Fruit fly (Drosophila melanogaster) whole organism, embryonic: ENCODE data around the gene mld.

ENCODE experiments used
- B-H1 ChIP-seq: fragments of 200-800 bp; sonication (Bioruptor generic); IDR thresholded peaks from 3 replicates; pipeline ENCODE4 v1.3.6; 2022; ENCODE audit warnings: missing biosample characterization, missing genetic modification characterization
- Blimp-1 ChIP-seq: fragments of 200-800 bp; sonication (Bioruptor generic); optimal IDR thresholded peaks from 3 replicates; lab custom pipeline; 2018; ENCODE audit warnings: missing biosample characterization, missing genetic modification characterization, mild to moderate bottlenecking, moderate library complexity, missing genetic modification reagents
- C15 ChIP-seq: fragments of 200-800 bp; sonication (Bioruptor generic); IDR thresholded peaks from 3 replicates; pipeline ENCODE4 v1.3.6; 2022; ENCODE audit warnings: missing biosample characterization, missing genetic modification characterization
- CG11723 ChIP-seq: fragments of 200-800 bp; sonication (Bioruptor generic); optimal IDR thresholded peaks from 2 replicates; lab custom pipeline; 2017; ENCODE audit warnings: missing biosample characterization, mild to moderate bottlenecking, missing genetic modification characterization
- CG12942 ChIP-seq: fragments of 200-800 bp; sonication (Bioruptor generic); optimal IDR thresholded peaks from 3 replicates; lab custom pipeline; 2016; ENCODE audit warnings: missing biosample characterization, missing genetic modification characterization
- CG13894 ChIP-seq: fragments of 200-800 bp; sonication (Bioruptor generic); optimal IDR thresholded peaks from 3 replicates; lab custom pipeline; 2018; ENCODE audit warnings: missing biosample characterization, mild to moderate bottlenecking, missing genetic modification characterization, moderate library complexity
- CG1603 ChIP-seq: fragments of 200-800 bp; sonication (Bioruptor generic); optimal IDR thresholded peaks from 2 replicates; lab custom pipeline; 2019; ENCODE audit warnings: missing biosample characterization, mild to moderate bottlenecking, missing genetic modification characterization, moderate library complexity
- CG1832 ChIP-seq: fragments of 200-800 bp; sonication (Bioruptor generic); optimal IDR thresholded peaks from 2 replicates; lab custom pipeline; 2017; ENCODE audit warnings: missing biosample characterization, mild to moderate bottlenecking, missing genetic modification characterization, inconsistent platforms
- CG2116 ChIP-seq: fragments of 200-800 bp; sonication (Bioruptor generic); optimal IDR thresholded peaks from 3 replicates; lab custom pipeline; 2018; ENCODE audit warnings: missing biosample characterization, mild to moderate bottlenecking, missing genetic modification characterization
- CG33213 ChIP-seq: fragments of 200-800 bp; sonication (Bioruptor generic); optimal IDR thresholded peaks from 3 replicates; lab custom pipeline; 2016; ENCODE audit warnings: missing biosample characterization, missing genetic modification characterization
- CG34224 ChIP-seq: fragments of 200-800 bp; sonication (Bioruptor generic); IDR thresholded peaks from 3 replicates; pipeline ENCODE4 v1.3.6; 2022; ENCODE audit warnings: missing biosample characterization, missing genetic modification characterization; ENCODE audit not compliant: partially characterized antibody
- CG34376 ChIP-seq: fragments of 200-800 bp; sonication (Bioruptor generic); optimal IDR thresholded peaks from 2 replicates; lab custom pipeline; 2018; ENCODE audit warnings: missing biosample characterization, mild to moderate bottlenecking, missing genetic modification characterization
- CG6175 ChIP-seq: fragments of 200-800 bp; sonication (Bioruptor generic); IDR thresholded peaks from 3 replicates; pipeline ENCODE4 v1.3.6; 2022; ENCODE audit warnings: missing biosample characterization, missing genetic modification characterization
- CG6272 ChIP-seq: fragments of 200-800 bp; sonication (Bioruptor generic); IDR thresholded peaks from 2 replicates; pipeline ENCODE4 v1.3.6; 2022; ENCODE audit warnings: missing biosample characterization, missing genetic modification characterization
- CG6791 ChIP-seq: fragments of 200-800 bp; sonication (Bioruptor generic); IDR thresholded peaks from 3 replicates; pipeline ENCODE4 v1.3.6; 2022; ENCODE audit warnings: missing biosample characterization, missing genetic modification characterization; ENCODE audit not compliant: partially characterized antibody
- CG7372 ChIP-seq: fragments of 200-800 bp; sonication (Bioruptor generic); IDR thresholded peaks from 2 replicates; pipeline ENCODE4 v1.3.6; 2022; ENCODE audit warnings: missing biosample characterization, missing genetic modification characterization
- CG8359 ChIP-seq: fragments of 200-800 bp; sonication (Bioruptor generic); optimal IDR thresholded peaks from 2 replicates; lab custom pipeline; 2017; ENCODE audit warnings: missing biosample characterization, mild to moderate bottlenecking, missing genetic modification characterization, borderline replicate concordance
- CG8478 ChIP-seq: fragments of >200 bp; optimal IDR thresholded peaks from 2 replicates; lab custom pipeline; 2018
- CG9932 ChIP-seq: fragments of 200-800 bp; sonication (Bioruptor generic); IDR thresholded peaks from 2 replicates; pipeline ENCODE4 v1.3.6; 2022; ENCODE audit warnings: missing biosample characterization, missing genetic modification characterization
- CTCF ChIP-seq: fragments of 200-800 bp; sonication (Bioruptor generic); optimal IDR thresholded peaks from 2 replicates; lab custom pipeline; 2017; ENCODE audit warnings: missing biosample characterization, mild to moderate bottlenecking, missing genetic modification characterization, moderate library complexity
- Dll ChIP-seq: fragments of 200-800 bp; sonication (Bioruptor generic); IDR thresholded peaks from 4 replicates; pipeline ENCODE4 v1.3.6; 2022; ENCODE audit warnings: missing biosample characterization, missing genetic modification characterization; ENCODE audit not compliant: partially characterized antibody
- HLH3B ChIP-seq: fragments of 200-800 bp; sonication (Bioruptor generic); IDR thresholded peaks from 2 replicates; pipeline ENCODE4 v1.3.6; 2022; ENCODE audit warnings: missing biosample characterization, missing genetic modification characterization
- MTF-1 ChIP-seq: fragments of 200-800 bp; sonication (Bioruptor generic); optimal IDR thresholded peaks from 2 replicates; lab custom pipeline; 2018; ENCODE audit warnings: missing biosample characterization, mild to moderate bottlenecking, missing genetic modification characterization, borderline replicate concordance
- Mrtf ChIP-seq: fragments of 200-800 bp; sonication (Bioruptor generic); IDR thresholded peaks from 3 replicates; pipeline ENCODE4 v1.3.6; 2022; ENCODE audit warnings: missing biosample characterization, missing genetic modification characterization
- NC2α ChIP-seq: fragments of 200-800 bp; sonication (Bioruptor generic); optimal IDR thresholded peaks from 2 replicates; lab custom pipeline; 2016; ENCODE audit warnings: missing biosample characterization, missing genetic modification characterization
- Oli ChIP-seq: fragments of 200-800 bp; sonication (Bioruptor generic); optimal IDR thresholded peaks from 2 replicates; lab custom pipeline; 2018; ENCODE audit warnings: missing biosample characterization, mild to moderate bottlenecking, missing genetic modification characterization, moderate library complexity
- Opbp ChIP-seq: fragments of 200-800 bp; sonication (Bioruptor generic); IDR thresholded peaks from 3 replicates; pipeline ENCODE4 v1.3.6; 2022; ENCODE audit warnings: missing biosample characterization, missing genetic modification characterization; ENCODE audit not compliant: partially characterized antibody
- Pdp1 ChIP-seq, 2 experiments: fragments of 200-800 bp; sonication (Bioruptor generic); optimal IDR thresholded peaks; 3 replicates each; lab custom pipeline; 2016; ENCODE audit warnings: missing biosample characterization in 2 of 2, missing genetic modification characterization in 2 of 2, mild to moderate bottlenecking in 1 of 2, moderate library complexity in 1 of 2
- Sry-δ ChIP-seq: fragments of 200-800 bp; sonication (Bioruptor generic); optimal IDR thresholded peaks from 2 replicates; lab custom pipeline; 2016; ENCODE audit warnings: missing biosample characterization, missing genetic modification characterization
- Stat92E ChIP-seq, 3 experiments: fragments of >200 bp in 2 of 3; fragments of 200-800 bp in 1 of 3; sonication (Bioruptor generic) in 1 of 3; optimal IDR thresholded peaks; 2 replicates each; lab custom pipeline; 2017 to 2019; ENCODE audit warnings: missing biosample characterization in 3 of 3, missing genetic modification characterization in 3 of 3, mild to moderate bottlenecking in 1 of 3, moderate library complexity in 1 of 3
- Taf1 ChIP-seq: fragments of 200-800 bp; sonication (Bioruptor generic); IDR thresholded peaks from 2 replicates; pipeline ENCODE4 v1.3.6; 2022; ENCODE audit warnings: missing biosample characterization, missing genetic modification characterization
- Vsx1 ChIP-seq: fragments of 200-800 bp; sonication (Bioruptor generic); optimal IDR thresholded peaks from 2 replicates; lab custom pipeline; 2017; ENCODE audit warnings: missing biosample characterization, mild to moderate bottlenecking, missing genetic modification characterization, missing genetic modification reagents
- az2 ChIP-seq: fragments of 200-800 bp; sonication (Bioruptor generic); optimal IDR thresholded peaks from 3 replicates; lab custom pipeline; 2016; ENCODE audit warnings: missing biosample characterization, missing genetic modification characterization
- btn ChIP-seq: fragments of 200-800 bp; sonication (Bioruptor generic); optimal IDR thresholded peaks from 2 replicates; lab custom pipeline; 2016; ENCODE audit warnings: missing biosample characterization, missing genetic modification characterization
- cad ChIP-seq: fragments of >200 bp; optimal IDR thresholded peaks from 2 replicates; lab custom pipeline; 2017; ENCODE audit warnings: missing biosample characterization, missing genetic modification characterization
- ci ChIP-seq: fragments of 200-800 bp; sonication (Bioruptor generic); IDR thresholded peaks from 3 replicates; pipeline ENCODE4 v1.3.6; 2022; ENCODE audit warnings: missing biosample characterization, missing genetic modification characterization
- danr ChIP-seq: fragments of 200-800 bp; sonication (Bioruptor generic); IDR thresholded peaks from 2 replicates; pipeline ENCODE4 v1.3.6; 2022; ENCODE audit warnings: missing biosample characterization, missing genetic modification characterization
- fru ChIP-seq: fragments of >200 bp; optimal IDR thresholded peaks from 2 replicates; lab custom pipeline; 2017
- gcm ChIP-seq: fragments of 200-800 bp; sonication (Bioruptor generic); optimal IDR thresholded peaks from 2 replicates; lab custom pipeline; 2019; ENCODE audit warnings: missing biosample characterization, mild to moderate bottlenecking, missing genetic modification characterization, moderate library complexity
- gsb ChIP-seq: fragments of 200-800 bp; sonication (Bioruptor generic); IDR thresholded peaks from 2 replicates; pipeline ENCODE4 v1.3.6; 2022; ENCODE audit warnings: missing biosample characterization, missing genetic modification characterization
- kni ChIP-seq: fragments of 200-800 bp; sonication (Bioruptor generic); optimal IDR thresholded peaks from 3 replicates; lab custom pipeline; 2017; ENCODE audit warnings: mild to moderate bottlenecking, missing biosample characterization, missing genetic modification reagents, missing genetic modification characterization
- mirr ChIP-seq: fragments of 200-800 bp; sonication (Bioruptor generic); optimal IDR thresholded peaks from 3 replicates; lab custom pipeline; 2018; ENCODE audit warnings: missing biosample characterization, mild to moderate bottlenecking, missing genetic modification characterization
- oc ChIP-seq: fragments of 200-800 bp; sonication (Bioruptor generic); optimal IDR thresholded peaks from 2 replicates; lab custom pipeline; 2018; ENCODE audit warnings: missing biosample characterization, mild to moderate bottlenecking, missing genetic modification characterization, moderate library complexity
- pan ChIP-seq, 4 experiments: fragments of >200 bp in 3 of 4; fragments of 200-800 bp in 1 of 4; sonication (Bioruptor generic) in 1 of 4; optimal IDR thresholded peaks in 3 of 4; IDR thresholded peaks in 1 of 4; 2 replicates each; pipeline versions ENCODE4 v1.3.6 to Lab custom; 2017 to 2022; ENCODE audit warnings: missing biosample characterization in 2 of 4, missing genetic modification characterization in 2 of 4, mixed read lengths in 1 of 4
- pita ChIP-seq: fragments of 200-800 bp; sonication (Bioruptor generic); optimal IDR thresholded peaks from 2 replicates; lab custom pipeline; 2017; ENCODE audit warnings: missing biosample characterization, mild to moderate bottlenecking, missing genetic modification characterization
- sisA ChIP-seq: fragments of 200-800 bp; sonication (Bioruptor generic); IDR thresholded peaks from 2 replicates; pipeline ENCODE4 v1.3.6; 2022; ENCODE audit warnings: missing biosample characterization, missing genetic modification characterization
- tin ChIP-seq: fragments of 200-800 bp; sonication (Bioruptor generic); optimal IDR thresholded peaks from 3 replicates; lab custom pipeline; 2016; ENCODE audit warnings: missing biosample characterization, missing genetic modification characterization
- tna ChIP-seq: fragments of 200-800 bp; sonication (Bioruptor generic); IDR thresholded peaks from 2 replicates; pipeline ENCODE4 v1.3.6; 2022; ENCODE audit warnings: missing biosample characterization, missing genetic modification characterization; ENCODE audit not compliant: partially characterized antibody
- trem ChIP-seq: fragments of 200-800 bp; optimal IDR thresholded peaks from 3 replicates; lab custom pipeline; 2019; ENCODE audit warnings: missing biosample characterization, mild to moderate bottlenecking, missing genetic modification characterization, moderate library complexity
- wek ChIP-seq: fragments of 200-800 bp; sonication (Bioruptor generic); optimal IDR thresholded peaks from 3 replicates; lab custom pipeline; 2018; ENCODE audit warnings: missing biosample characterization, mild to moderate bottlenecking, missing genetic modification characterization, moderate library complexity
- yki ChIP-seq: fragments of >200 bp; optimal IDR thresholded peaks from 3 replicates; lab custom pipeline; 2018
- zen ChIP-seq: fragments of 200-800 bp; sonication (Bioruptor generic); optimal IDR thresholded peaks from 3 replicates; lab custom pipeline; 2018; ENCODE audit warnings: missing biosample characterization, mild to moderate bottlenecking, missing genetic modification characterization, moderate library complexity

mld gene

DNA sequence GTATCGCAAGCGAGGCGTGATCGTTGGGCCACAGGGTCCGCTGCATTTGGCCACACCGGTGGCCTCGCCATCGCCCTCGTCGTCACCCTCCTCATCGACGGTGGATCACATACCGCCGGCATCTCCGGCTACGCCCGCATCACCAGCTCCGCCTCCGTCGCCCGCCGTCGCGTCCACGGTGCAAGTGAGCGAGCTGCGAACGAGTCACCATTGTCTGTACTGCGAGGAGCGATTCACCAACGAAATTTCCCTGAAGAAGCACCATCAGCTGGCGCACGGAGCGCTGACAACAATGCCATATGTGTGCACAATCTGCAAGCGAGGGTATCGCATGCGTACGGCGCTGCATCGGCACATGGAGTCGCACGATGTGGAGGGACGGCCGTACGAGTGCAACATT lies 35.1 kb downstream of the mld start (continued):
- no peak for TF ChIP-seq CG6175 (GFP tag; lab: Robert Waterston, UW)
- TF ChIP-seq CG8359 (GFP tag; lab: Kevin White, UChicago) = no peak
- TF ChIP-seq MTF-1 (GFP tag; lab: Kevin White, UChicago) = no peak
- no peak for TF ChIP-seq CG8478
- no peak for TF ChIP-seq CG6272 (GFP tag; lab: Robert Waterston, UW)
- peak; percentile 75 for TF ChIP-seq gcm (GFP tag; lab: Kevin White, UChicago)
- no peak for TF ChIP-seq CG11723 (GFP tag; lab: Kevin White, UChicago)
- no peak for TF ChIP-seq Dll (GFP tag; lab: Robert Waterston, UW)
- TF ChIP-seq Oli (tag; lab: Kevin White, UChicago) = no peak
- TF ChIP-seq pan (optimal IDR thresholded peaks at IDR 0.05; lab: Kevin White, UChicago) = no peak
- TF ChIP-seq pan (GFP tag; optimal IDR thresholded peaks at IDR 0.05 in 1 of 2, IDR thresholded peaks at IDR 0.05 in 1 of 2) = no peak
- TF ChIP-seq HLH3B (GFP tag; lab: Robert Waterston, UW) = 0 out of 2 replicates have a peak, but pooled peaks have one; percentile 4
- TF ChIP-seq wek (GFP tag; lab: Kevin White, UChicago) = no peak
- no peak for TF ChIP-seq danr
- no peak for TF ChIP-seq C15 (GFP tag; lab: Robert Waterston, UW)
- no peak for TF ChIP-seq CG1603
- TF ChIP-seq cad (GFP tag; lab: Kevin White, UChicago) = no peak
- TF ChIP-seq CG1832 = peak; percentile 4
- no peak for TF ChIP-seq CG13894 (tag; lab: Kevin White, UChicago)
- no peak for TF ChIP-seq Blimp-1 (GFP tag; lab: Kevin White, UChicago)
- TF ChIP-seq fru = no peak
- TF ChIP-seq CTCF (GFP tag; lab: Kevin White, UChicago) = no peak
- no peak for TF ChIP-seq CG12942 (GFP tag; lab: Kevin White, UChicago)
- TF ChIP-seq trem = no peak
- no peak for TF ChIP-seq CG6791 (GFP tag; lab: Robert Waterston, UW)
- no peak for TF ChIP-seq sisA (GFP tag; lab: Robert Waterston, UW)
- no peak for TF ChIP-seq NC2α (GFP tag; lab: Kevin White, UChicago)
- TF ChIP-seq Vsx1 (GFP tag; lab: Kevin White, UChicago) = no peak

- TF ChIP-seq yki = no peak
- TF ChIP-seq tin (GFP tag; lab: Kevin White, UChicago) = peak; percentile 21
- no peak for TF ChIP-seq oc
- no peak for TF ChIP-seq pita
- TF ChIP-seq Pdp1 (GFP tag; optimal IDR thresholded peaks at IDR 0.05; lab: Kevin White, UChicago) = peak; percentile 10 to 38
- TF ChIP-seq zen (tag; lab: Kevin White, UChicago) = peak; percentile 58
- no peak for TF ChIP-seq btn (GFP tag; lab: Kevin White, UChicago)
- peak; percentile 42; the same call in 1 of the 2 replicates for TF ChIP-seq CG9932
- no peak for TF ChIP-seq B-H1
- no peak for TF ChIP-seq CG7372 (GFP tag; lab: Robert Waterston, UW)
- no peak for TF ChIP-seq Stat92E (GFP tag; optimal IDR thresholded peaks at IDR 0.05; lab: Kevin White, UChicago)
- TF ChIP-seq CG34224 (GFP tag; lab: Robert Waterston, UW) = peak; percentile 47; the same call in 2 of the 3 replicates
- peak; percentile 59 for TF ChIP-seq Sry-δ (GFP tag; lab: Kevin White, UChicago)
- peak; percentile 13 for TF ChIP-seq mirr (GFP tag; lab: Kevin White, UChicago)
- no peak for TF ChIP-seq tna
- no peak for TF ChIP-seq Opbp (GFP tag; lab: Robert Waterston, UW)
- peak; percentile 40 for TF ChIP-seq CG34376 (GFP tag; lab: Kevin White, UChicago)
- peak; percentile 75 for TF ChIP-seq CG33213 (GFP tag; lab: Kevin White, UChicago)
- TF ChIP-seq ci (GFP tag; lab: Robert Waterston, UW) = peak; percentile 36; the same call in 2 of the 3 replicates
- no peak for TF ChIP-seq Taf1 (GFP tag; lab: Robert Waterston, UW)
- peak; percentile 35 for TF ChIP-seq CG2116 (GFP tag; lab: Kevin White, UChicago)
- TF ChIP-seq Mrtf (GFP tag; lab: Robert Waterston, UW) = no peak
- no peak for TF ChIP-seq az2 (GFP tag; lab: Kevin White, UChicago)
- no peak for TF ChIP-seq wek (GFP tag; lab: Kevin White, UChicago)
- no peak for TF ChIP-seq kni
- no peak for TF ChIP-seq gsb (GFP tag; lab: Robert Waterston, UW)
These were observed 40.1 kb downstream of the mld start, which contains the start of the genes Syx18 and atl for dm6 chr3R:24625517-24625925. TSS of gene Syx18 (minus strand) at chr3R:24625562. TSS of gene atl (plus strand) at chr3R:24625671.
